Worm (Caenorhabditis elegans) whole organism, late embryonic: Measurements from ENCODE around the gene T24E12.11.
"Not testable (repeated sequence)": the region's sequence is repeated elsewhere in the genome, so short reads cannot be mapped to it uniquely, and the experiment has no call there.

ENCODE experiments used
- C38D4.7 ChIP-seq: fragments of 200-800 bp; sonication (Bioruptor generic); optimal IDR thresholded peaks from 2 replicates; lab custom pipeline; 2018; ENCODE audit warnings: mild to moderate bottlenecking, missing genetic modification characterization, moderate library complexity, missing compliant biosample characterization
- F13H6.1 ChIP-seq: sonication (generic microtip); optimal IDR thresholded peaks from 2 replicates; lab custom pipeline; 2016; ENCODE audit warnings: missing genetic modification characterization, missing compliant biosample characterization
- K02D7.2 ChIP-seq: sonication (generic microtip); optimal IDR thresholded peaks from 2 replicates; lab custom pipeline; 2017; ENCODE audit warnings: mild to moderate bottlenecking, missing genetic modification characterization, missing compliant biosample characterization
- Y22D7AL.16 ChIP-seq: sonication (generic microtip); optimal IDR thresholded peaks from 2 replicates; lab custom pipeline; 2016; ENCODE audit warnings: missing genetic modification characterization, missing compliant biosample characterization
- ceh-18 ChIP-seq: sonication (generic microtip); optimal IDR thresholded peaks from 2 replicates; lab custom pipeline; 2016; ENCODE audit warnings: missing genetic modification characterization, missing compliant biosample characterization
- ceh-19 ChIP-seq: fragments of 200-800 bp; sonication (Bioruptor generic); optimal IDR thresholded peaks from 2 replicates; lab custom pipeline; 2018; ENCODE audit warnings: mild to moderate bottlenecking, missing genetic modification characterization, missing compliant biosample characterization
- ceh-2 ChIP-seq: sonication (generic microtip); optimal IDR thresholded peaks from 2 replicates; lab custom pipeline; 2016; ENCODE audit warnings: missing genotype, missing genetic modification characterization, missing compliant biosample characterization
- ceh-24 ChIP-seq: sonication (generic microtip); optimal IDR thresholded peaks from 2 replicates; lab custom pipeline; 2016; ENCODE audit warnings: mild to moderate bottlenecking, missing genetic modification characterization, missing compliant biosample characterization
- ceh-34 ChIP-seq: sonication (generic microtip); optimal IDR thresholded peaks from 2 replicates; lab custom pipeline; 2016; ENCODE audit warnings: mild to moderate bottlenecking, missing genetic modification characterization, missing compliant biosample characterization
- ceh-48 ChIP-seq: sonication (generic microtip); optimal IDR thresholded peaks from 2 replicates; lab custom pipeline; 2016; ENCODE audit warnings: missing genetic modification characterization, inconsistent platforms, missing compliant biosample characterization
- dve-1 ChIP-seq: sonication (generic microtip); optimal IDR thresholded peaks from 2 replicates; lab custom pipeline; 2017; ENCODE audit warnings: antibody characterized with exemption, mild to moderate bottlenecking, missing genetic modification characterization, missing compliant biosample characterization
- elt-2 ChIP-seq: sonication (generic microtip); optimal IDR thresholded peaks from 2 replicates; lab custom pipeline; 2016; ENCODE audit warnings: missing genetic modification reagents, missing genetic modification characterization, missing compliant biosample characterization
- eyg-1 ChIP-seq: sonication (generic microtip); optimal IDR thresholded peaks from 2 replicates; lab custom pipeline; 2016; ENCODE audit warnings: missing genotype, missing genetic modification characterization, missing compliant biosample characterization
- hlh-13 ChIP-seq: fragments of 200-800 bp; sonication (Bioruptor generic); optimal IDR thresholded peaks from 2 replicates; lab custom pipeline; 2018; ENCODE audit warnings: mild to moderate bottlenecking, missing genetic modification characterization, missing compliant biosample characterization
- hlh-8 ChIP-seq: sonication (generic microtip); optimal IDR thresholded peaks from 2 replicates; lab custom pipeline; 2016; ENCODE audit warnings: missing genotype, missing genetic modification characterization, missing compliant biosample characterization
- lim-6 ChIP-seq: sonication (generic microtip); optimal IDR thresholded peaks from 2 replicates; lab custom pipeline; 2016; ENCODE audit warnings: missing genetic modification characterization, missing compliant biosample characterization
- lin-11 ChIP-seq: fragments of 200-800 bp; sonication (Bioruptor generic); optimal IDR thresholded peaks from 2 replicates; lab custom pipeline; 2018; ENCODE audit warnings: mild to moderate bottlenecking, missing genetic modification characterization, missing compliant biosample characterization
- nfya-1 ChIP-seq: sonication (generic microtip); optimal IDR thresholded peaks from 2 replicates; lab custom pipeline; 2017; ENCODE audit warnings: missing genetic modification characterization, mild to moderate bottlenecking, missing compliant biosample characterization, antibody characterized with exemption, moderate library complexity
- nhr-11 ChIP-seq: fragments of 150-350 bp; optimal IDR thresholded peaks from 2 replicates; lab custom pipeline; 2014; ENCODE audit warnings: missing biosample characterization, missing genetic modification characterization
- nhr-232 ChIP-seq: sonication (generic microtip); optimal IDR thresholded peaks from 2 replicates; lab custom pipeline; 2016; ENCODE audit warnings: missing genetic modification characterization, missing compliant biosample characterization
- npax-4 ChIP-seq: sonication (generic microtip); optimal IDR thresholded peaks from 2 replicates; lab custom pipeline; 2016; ENCODE audit warnings: missing genetic modification characterization, missing compliant biosample characterization
- odd-2 ChIP-seq: sonication (generic microtip); optimal IDR thresholded peaks from 2 replicates; lab custom pipeline; 2017; ENCODE audit warnings: antibody characterized with exemption, mild to moderate bottlenecking, missing genetic modification characterization, missing compliant biosample characterization
- pat-9 ChIP-seq: fragments of 200-800 bp; sonication (Bioruptor generic); optimal IDR thresholded peaks from 2 replicates; lab custom pipeline; 2018; ENCODE audit warnings: mild to moderate bottlenecking, missing genetic modification characterization, moderate library complexity, missing compliant biosample characterization
- pha-2 ChIP-seq: sonication (generic microtip); optimal IDR thresholded peaks from 2 replicates; lab custom pipeline; 2017; ENCODE audit warnings: mild to moderate bottlenecking, missing genetic modification characterization, missing compliant biosample characterization
- pqm-1 ChIP-seq: sonication (generic microtip); optimal IDR thresholded peaks from 2 replicates; lab custom pipeline; 2016; ENCODE audit warnings: missing genetic modification characterization, missing compliant biosample characterization
- pros-1 ChIP-seq: fragments of 150-350 bp; optimal IDR thresholded peaks from 2 replicates; lab custom pipeline; 2014; ENCODE audit warnings: missing biosample characterization, missing genetic modification reagents, missing genetic modification characterization
- ref-2 ChIP-seq: sonication (generic microtip); optimal IDR thresholded peaks from 2 replicates; lab custom pipeline; 2016; ENCODE audit warnings: missing genetic modification characterization, missing compliant biosample characterization
- sox-4 ChIP-seq: sonication (generic microtip); optimal IDR thresholded peaks from 2 replicates; lab custom pipeline; 2017; ENCODE audit warnings: mild to moderate bottlenecking, missing genetic modification characterization, inconsistent platforms, missing compliant biosample characterization
- syd-9 ChIP-seq: sonication (generic microtip); optimal IDR thresholded peaks from 2 replicates; lab custom pipeline; 2016; ENCODE audit warnings: mild to moderate bottlenecking, missing genetic modification characterization, moderate library complexity, missing compliant biosample characterization
- tbx-2 ChIP-seq: sonication (generic microtip); optimal IDR thresholded peaks from 2 replicates; lab custom pipeline; 2016; ENCODE audit warnings: missing genetic modification characterization, missing compliant biosample characterization
- tbx-7 ChIP-seq: sonication (generic microtip); optimal IDR thresholded peaks from 2 replicates; lab custom pipeline; 2016; ENCODE audit warnings: missing genotype, missing genetic modification characterization, missing compliant biosample characterization

T24E12.11 gene

DNA sequence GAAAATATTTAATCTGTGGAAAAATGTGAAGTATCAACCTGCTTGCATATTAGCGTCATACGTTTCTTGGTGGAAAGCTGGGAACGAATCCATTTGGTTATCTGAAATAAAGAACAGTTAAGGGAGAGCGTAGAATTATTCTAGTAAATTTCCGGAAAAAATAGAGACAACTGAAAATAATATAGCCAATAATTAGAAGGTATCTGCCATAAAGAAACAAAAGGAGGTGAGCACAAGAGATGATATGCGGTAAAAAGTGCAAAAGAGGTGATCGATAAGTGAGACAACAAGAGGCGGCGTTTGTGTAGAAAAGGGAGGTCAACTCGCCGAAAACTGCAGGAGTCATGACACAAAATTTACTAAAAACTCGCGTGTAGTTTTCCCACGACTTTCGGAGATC, at the start of gene T24E12.11:
TSS of gene T24E12.11 (minus strand) at position 101 of the 400 bp plus-strand sequence.
- no peak for TF ChIP-seq ceh-2
- no peak for TF ChIP-seq nhr-11
- TF ChIP-seq C38D4.7 (GFP tag; lab: Kevin White, UChicago) = no peak
- no peak for TF ChIP-seq K02D7.2 (tag; lab: Kevin White, UChicago)

DNA sequence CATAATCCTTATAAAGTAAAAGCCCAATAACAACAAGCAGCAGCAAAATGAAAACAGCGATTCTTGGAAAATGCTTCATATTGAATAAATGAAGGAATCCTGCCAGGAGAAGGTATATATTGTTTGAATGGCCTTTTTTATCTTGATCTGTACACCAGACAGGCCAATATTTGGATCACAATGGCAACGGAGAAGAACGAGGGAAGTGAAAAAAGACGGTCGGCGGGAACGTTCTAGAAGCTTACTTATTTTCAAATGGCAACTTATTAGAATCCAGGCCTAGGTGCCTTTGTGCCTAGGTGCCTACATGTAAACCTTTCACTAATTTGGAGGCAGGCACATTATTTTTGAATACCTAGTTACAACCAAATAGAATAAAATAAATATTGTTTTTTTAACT, 48.4 kb upstream of the T24E12.11 start, which contains the start of gene F54D10.8:
TSS of gene F54D10.8 (minus strand) at position 101 of the 400 bp plus-strand sequence.
- TF ChIP-seq odd-2 (tag; lab: Kevin White, UChicago) (no peak), dve-1 (no peak), pqm-1 (no peak), ceh-24 (tag; lab: Kevin White, UChicago) (no peak), npax-4 (tag; lab: Kevin White, UChicago) (no peak), pha-2 (tag; lab: Kevin White, UChicago) (no peak)
- TF ChIP-seq, all 69 proteins: peak for 0

DNA sequence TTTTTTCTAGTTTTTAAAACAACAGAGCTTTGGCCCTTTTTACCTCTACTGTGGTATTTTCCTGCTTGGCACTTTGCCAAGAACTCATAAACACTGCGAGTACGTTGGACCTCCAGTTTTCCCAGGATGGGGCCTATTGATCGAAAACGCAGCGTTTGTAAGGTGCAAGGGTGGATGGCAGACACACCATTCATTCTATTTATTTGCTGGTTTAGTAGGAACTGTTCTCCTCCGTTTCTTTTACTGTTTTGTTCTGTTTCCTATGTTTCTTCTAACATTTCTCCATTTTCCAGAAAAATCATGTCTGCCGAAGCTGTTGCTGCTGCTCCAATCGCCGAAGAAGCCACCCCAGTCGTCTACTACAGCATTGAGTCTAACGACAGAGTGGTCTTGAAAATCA, 44.5 kb upstream of the T24E12.11 start, which contains the start of gene skr-15:
TSS of gene skr-15 (plus strand) at position 301 of the 400 bp plus-strand sequence.
- no peak for TF ChIP-seq ref-2 (tag; lab: Kevin White, UChicago)
- no peak for TF ChIP-seq ceh-19 (GFP tag; lab: Kevin White, UChicago)
- no peak for TF ChIP-seq C38D4.7 (GFP tag; lab: Kevin White, UChicago)
- TF ChIP-seq ceh-2 = no peak
- TF ChIP-seq eyg-1 (tag; lab: Kevin White, UChicago) = no peak
- TF ChIP-seq nhr-232 = no peak
- no peak for TF ChIP-seq lin-11
- TF ChIP-seq pros-1 (tag; lab: Kevin White, UChicago) = no peak
- TF ChIP-seq hlh-13 = no peak
- TF ChIP-seq hlh-8 = no peak
- TF ChIP-seq pat-9 (tag; lab: Kevin White, UChicago) = no peak
- no peak for TF ChIP-seq ceh-34 (tag; lab: Kevin White, UChicago)
- no peak for TF ChIP-seq sox-4 (tag; lab: Kevin White, UChicago)

DNA sequence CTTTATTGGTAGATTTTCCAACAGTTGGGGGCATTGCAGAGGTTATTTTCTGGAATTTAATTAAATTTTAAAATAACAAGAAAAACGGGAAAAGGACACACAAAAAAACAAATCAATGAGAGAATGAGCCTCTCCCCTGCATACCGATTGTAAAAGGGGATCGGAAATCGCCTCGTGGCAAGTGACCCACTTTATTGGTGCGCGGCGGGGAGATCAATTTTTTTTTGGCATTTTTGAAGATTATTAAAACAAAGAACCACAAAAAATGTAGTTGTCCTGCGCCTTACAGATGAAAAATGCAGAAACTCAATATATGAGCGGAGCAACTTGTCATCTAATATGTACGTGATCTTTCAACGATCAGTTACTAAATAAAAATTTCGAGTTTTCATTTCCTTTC, 41.9 kb upstream of the T24E12.11 start, which contains the start of gene F54D10.7:
TSS of gene F54D10.7 (minus strand) at position 49 of the 400 bp plus-strand sequence.
- TF ChIP-seq Y22D7AL.16 (no peak), ceh-48 (tag; lab: Kevin White, UChicago) (no peak), syd-9 (tag; lab: Kevin White, UChicago) (no peak), nfya-1 (tag; lab: Kevin White, UChicago) (no peak), ceh-34 (tag; lab: Kevin White, UChicago) (no peak), tbx-7 (tag; lab: Kevin White, UChicago) (no peak), lim-6 (tag; lab: Kevin White, UChicago) (no peak), F13H6.1 (tag; lab: Kevin White, UChicago) (no peak)

DNA sequence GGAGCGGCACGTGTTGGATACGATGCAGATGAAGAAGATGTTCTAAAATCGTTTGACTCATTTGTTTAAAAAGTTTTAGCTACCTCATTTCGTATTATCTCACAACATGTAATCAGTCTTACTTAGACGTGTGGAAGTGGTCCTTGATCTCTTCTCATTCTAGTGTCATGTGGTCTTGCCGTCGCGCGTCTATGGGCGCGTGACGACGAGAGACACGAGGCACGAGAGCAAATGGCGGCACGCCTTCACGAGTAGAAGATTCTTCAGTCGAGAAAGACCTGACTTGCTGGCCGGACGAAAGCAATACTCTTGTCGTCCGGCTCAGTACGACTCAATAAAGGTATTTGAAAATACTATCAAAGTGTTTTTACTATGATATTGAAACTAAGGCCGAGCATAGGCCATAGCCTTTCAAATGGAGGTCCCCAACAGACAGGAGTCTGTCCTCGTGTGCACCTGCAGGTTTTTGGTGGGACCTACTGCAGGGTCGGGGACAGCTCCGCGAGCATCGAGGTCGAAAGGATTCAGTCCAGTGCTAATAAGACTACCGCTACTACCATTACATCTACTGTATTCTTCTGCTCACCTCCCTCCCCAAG, 37.0 kb upstream of the T24E12.11 start, which contains the start of gene fbxa-24:
TSS of gene fbxa-24 (plus strand) at position 276 of the 599 bp plus-strand sequence.
- not testable (repeated sequence) for TF ChIP-seq tbx-2, ceh-18, elt-2 (tag; lab: Kevin White, UChicago)
- TF ChIP-seq, all 69 proteins: peak for 0; not testable (repeated sequence) for 69
